Worm (Caenorhabditis elegans): Measurements from ENCODE around the gene Y70G10A.3.

Y70G10A.3 gene

ce11 chrIII:10216585-10217278 is 22.2 kb upstream of the Y70G10A.3 start, which contains the start of gene cts-1 (continued):
- TF ChIP-seq nhr-90 (tag; optimal IDR thresholded peaks at IDR 0.05) (peak; percentile 63), F57C9.4 (tag; optimal IDR thresholded peaks at IDR 0.05) (no peak), lin-40 (tag; optimal IDR thresholded peaks at IDR 0.05) (peak; percentile 73), bed-1 (GFP tag; IDR thresholded peaks at IDR 0.05) (no peak), mcd-1 (GFP tag; IDR thresholded peaks at IDR 0.05) (no peak), lsl-1 (GFP tag; optimal IDR thresholded peaks at IDR 0.05) (peak; percentile 39), dpl-1 (GFP tag; optimal IDR thresholded peaks at IDR 0.05) (no peak), ztf-3 (GFP tag; optimal IDR thresholded peaks at IDR 0.05) (no peak), Y95B8A.8 (GFP tag; IDR thresholded peaks at IDR 0.05) (no peak), cebp-2 (GFP tag; IDR thresholded peaks at IDR 0.05) (no peak), nhr-80 (tag; optimal IDR thresholded peaks at IDR 0.05) (peak; percentile 95), atf-7 (tag; optimal IDR thresholded peaks at IDR 0.05) (peak; percentile 80), Y79H2A.3 (GFP tag; conservative IDR thresholded peaks at IDR 0.05) (no peak), F22D6.2 (tag; optimal IDR thresholded peaks at IDR 0.05) (peak; percentile 75), Y67H2A.10 (GFP tag; conservative IDR thresholded peaks at IDR 0.05) (no peak), snpc-1.3 (tag; optimal IDR thresholded peaks at IDR 0.05; ENCODE audit: insufficient read depth) (no peak), lin-54 (GFP tag; optimal IDR thresholded peaks at IDR 0.05) (peak; percentile 57), ztf-18 (tag; optimal IDR thresholded peaks at IDR 0.05) (peak; percentile 54), Y56A3A.18 (GFP tag; IDR thresholded peaks at IDR 0.05) (no peak), cebp-1 (GFP tag; IDR thresholded peaks at IDR 0.05) (no peak), cebp-1 (tag; optimal IDR thresholded peaks at IDR 0.05) (peak; percentile 73), hrde-1 (tag; optimal IDR thresholded peaks at IDR 0.05; ENCODE audit: borderline replicate concordance) (no peak), Y53G8AR.9 (GFP tag; conservative IDR thresholded peaks at IDR 0.05) (no peak), madf-3 (GFP tag; IDR thresholded peaks at IDR 0.05) (no peak), sptf-2 (GFP tag; optimal IDR thresholded peaks at IDR 0.05) (no peak), K12H6.12 (tag; optimal IDR thresholded peaks at IDR 0.05) (no peak), B0035.1 (tag; optimal IDR thresholded peaks at IDR 0.05) (peak; percentile 49), attf-5 (GFP tag; optimal IDR thresholded peaks at IDR 0.05) (peak; percentile 92)

- no peak for TF ChIP-seq ztf-6 (GFP tag; IDR thresholded peaks at IDR 0.05)
- peak; percentile 39 for TF ChIP-seq ZK185.1 (tag; optimal IDR thresholded peaks at IDR 0.05; ENCODE audit: poor library complexity, severe bottlenecking)
- TF ChIP-seq lsl-1 (GFP tag; optimal IDR thresholded peaks at IDR 0.05), result peak; percentile 88
- TF ChIP-seq snpc-4 (GFP tag; optimal IDR thresholded peaks at IDR 0.05), result peak; percentile 29
- peak in 1 of 4 experiments; percentile 9 for TF ChIP-seq snpc-4 (tag; optimal IDR thresholded peaks at IDR 0.05)
- peak in 1 of 2 experiments; percentile 50 for TF ChIP-seq let-607 (tag; optimal IDR thresholded peaks at IDR 0.05)
- no peak for TF ChIP-seq D2030.7 (GFP tag; IDR thresholded peaks at IDR 0.05)
- TF ChIP-seq lin-35 (GFP tag; optimal IDR thresholded peaks at IDR 0.05), result peak in 1 of 3 experiments; percentile 86
- peak; percentile 32 for TF ChIP-seq pha-4 (tag; optimal IDR thresholded peaks at IDR 0.05)
- no peak for TF ChIP-seq athp-1 (tag; optimal IDR thresholded peaks at IDR 0.05)
- TF ChIP-seq efl-1 (GFP tag; optimal IDR thresholded peaks at IDR 0.05), result peak; percentile 48
- no peak for TF ChIP-seq Y53F4B.3 (GFP tag; IDR thresholded peaks at IDR 0.05)
- TF ChIP-seq xnd-1 (tag; optimal IDR thresholded peaks at IDR 0.05), result peak; percentile 22
- peak; percentile 27 for TF ChIP-seq dpl-1 (GFP tag; optimal IDR thresholded peaks at IDR 0.05)
- TF ChIP-seq madf-10 (tag; optimal IDR thresholded peaks at IDR 0.05), result peak; percentile 23
- TF ChIP-seq lin-54 (GFP tag; optimal IDR thresholded peaks at IDR 0.05), result peak; percentile 62
- TF ChIP-seq snpc-1.3 (tag; optimal IDR thresholded peaks at IDR 0.05; ENCODE audit: insufficient read depth), result peak; percentile 48
- peak; percentile 72 for TF ChIP-seq F23B12.7 (tag; optimal IDR thresholded peaks at IDR 0.05; ENCODE audit: insufficient read depth)
- TF ChIP-seq hlh-26 (GFP tag; conservative IDR thresholded peaks at IDR 0.05), result no peak
Observed at ce11 chrIII:10218587-10218986, 20.3 kb upstream of the Y70G10A.3 start, which contains the start of the genes rde-4 and cox-14. Gene rde-4, minus strand, starts transcription at chrIII:10218646. Gene cox-14, plus strand, starts transcription at chrIII:10218942.

Measured in whole organism, young adult.